Worm (Caenorhabditis elegans): ENCODE data around the gene str-30.

str-30 gene

ce11 chrV:3759419-3759915, 34.6 kb downstream of the str-30 start, which contains the start of gene chk-1:
Gene chk-1, minus strand, starts transcription at chrV:3759469.
- peak; percentile 38 for TF ChIP-seq cog-1 (tag; optimal IDR thresholded peaks at IDR 0.05)
- TF ChIP-seq tab-1 (GFP tag; IDR thresholded peaks at IDR 0.05), result no peak
- TF ChIP-seq T22C8.4 (GFP tag; IDR thresholded peaks at IDR 0.05), result no peak
- TF ChIP-seq flt-1 (GFP tag; IDR thresholded peaks at IDR 0.05), result no peak
- no peak for TF ChIP-seq med-1 (GFP tag; optimal IDR thresholded peaks at IDR 0.05; ENCODE audit: insufficient read depth)
- TF ChIP-seq ztf-23 (GFP tag; IDR thresholded peaks at IDR 0.05), result no peak
- TF ChIP-seq klf-2 (GFP tag; conservative IDR thresholded peaks at IDR 0.05), result no peak
- TF ChIP-seq ztf-29 (GFP tag; IDR thresholded peaks at IDR 0.05), result no peak

ce11 chrV:3760839-3761238, 36.0 kb downstream of the str-30 start, which contains the start of gene oac-55:
Gene oac-55, plus strand, starts transcription at chrV:3761139.
- TF ChIP-seq med-1 (GFP tag; optimal IDR thresholded peaks at IDR 0.05; ENCODE audit: insufficient read depth) (no peak), ztf-29 (GFP tag; IDR thresholded peaks at IDR 0.05) (no peak), cog-1 (tag; optimal IDR thresholded peaks at IDR 0.05) (no peak), ztf-23 (GFP tag; IDR thresholded peaks at IDR 0.05) (no peak), flt-1 (GFP tag; IDR thresholded peaks at IDR 0.05) (no peak), ref-1 (GFP tag; conservative IDR thresholded peaks at IDR 0.05) (no peak), T22C8.4 (GFP tag; IDR thresholded peaks at IDR 0.05) (no peak), tab-1 (GFP tag; IDR thresholded peaks at IDR 0.05) (no peak)

ce11 chrV:3761829-3762228, 37.0 kb downstream of the str-30 start:
- TF ChIP-seq flt-1 (GFP tag; IDR thresholded peaks at IDR 0.05) (no peak), ref-1 (GFP tag; conservative IDR thresholded peaks at IDR 0.05) (no peak), klf-2 (GFP tag; conservative IDR thresholded peaks at IDR 0.05) (no peak), T22C8.4 (GFP tag; IDR thresholded peaks at IDR 0.05) (no peak), cog-1 (tag; optimal IDR thresholded peaks at IDR 0.05) (no peak), med-1 (GFP tag; optimal IDR thresholded peaks at IDR 0.05; ENCODE audit: insufficient read depth) (no peak), ztf-29 (GFP tag; IDR thresholded peaks at IDR 0.05) (no peak), tab-1 (GFP tag; IDR thresholded peaks at IDR 0.05) (no peak), ztf-23 (GFP tag; IDR thresholded peaks at IDR 0.05) (no peak)

DNA sequence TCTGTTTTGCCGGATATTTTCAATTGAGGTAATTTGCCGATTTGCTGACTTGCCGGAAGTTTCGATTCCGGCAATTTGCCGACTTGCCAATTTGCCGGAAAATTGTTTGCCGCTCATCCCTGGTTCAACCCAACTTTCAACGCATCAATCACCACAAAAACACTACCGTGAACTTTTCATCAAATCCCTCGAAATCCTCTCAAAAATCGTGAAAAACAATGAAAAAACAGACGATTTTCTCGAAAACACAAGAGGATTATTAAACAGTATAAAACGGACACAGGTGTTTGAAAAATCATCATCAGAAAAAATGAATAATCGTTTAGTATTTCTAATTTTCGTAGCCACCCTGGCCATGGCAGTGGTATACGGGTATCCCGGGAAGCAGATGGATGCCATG, 42.0 kb downstream of the str-30 start, which contains the start of gene Y39H10A.1:
Y39H10A.1 (plus strand) TSS at position 301 of the 400 bp plus-strand sequence.
- TF ChIP-seq tab-1 (GFP tag; IDR thresholded peaks at IDR 0.05), result no peak
- TF ChIP-seq klf-2 (GFP tag; conservative IDR thresholded peaks at IDR 0.05), result no peak
- TF ChIP-seq ref-1 (GFP tag; conservative IDR thresholded peaks at IDR 0.05), result no peak
- no peak for TF ChIP-seq ztf-23 (GFP tag; IDR thresholded peaks at IDR 0.05)
- TF ChIP-seq med-1 (GFP tag; optimal IDR thresholded peaks at IDR 0.05; ENCODE audit: insufficient read depth), result no peak
- no peak for TF ChIP-seq T22C8.4 (GFP tag; IDR thresholded peaks at IDR 0.05)
- TF ChIP-seq flt-1 (GFP tag; IDR thresholded peaks at IDR 0.05), result no peak
- TF ChIP-seq ztf-29 (GFP tag; IDR thresholded peaks at IDR 0.05), result no peak

- TF ChIP-seq ztf-29 (GFP tag; IDR thresholded peaks at IDR 0.05) (no peak), flt-1 (GFP tag; IDR thresholded peaks at IDR 0.05) (no peak), klf-2 (GFP tag; conservative IDR thresholded peaks at IDR 0.05) (no peak)
Measured at ce11 chrV:3768270-3768669, 43.4 kb downstream of the str-30 start, which contains the start of gene R08E5.4. Gene R08E5.4, plus strand, starts transcription at chrV:3768570.

- TF ChIP-seq klf-2 (GFP tag; conservative IDR thresholded peaks at IDR 0.05) (no peak), cog-1 (tag; optimal IDR thresholded peaks at IDR 0.05) (no peak), ztf-23 (GFP tag; IDR thresholded peaks at IDR 0.05) (no peak), flt-1 (GFP tag; IDR thresholded peaks at IDR 0.05) (no peak), T22C8.4 (GFP tag; IDR thresholded peaks at IDR 0.05) (no peak), med-1 (GFP tag; optimal IDR thresholded peaks at IDR 0.05; ENCODE audit: insufficient read depth) (no peak), ztf-29 (GFP tag; IDR thresholded peaks at IDR 0.05) (no peak), ref-1 (GFP tag; conservative IDR thresholded peaks at IDR 0.05) (no peak), tab-1 (GFP tag; IDR thresholded peaks at IDR 0.05) (no peak)
Measured at ce11 chrV:3771437-3772256, 46.8 kb downstream of the str-30 start, which contains the start of the genes R08E5.1 and rips-1. Gene R08E5.1, minus strand, starts transcription at chrV:3771518. Gene rips-1, plus strand, starts transcription at chrV:3772021.

- TF ChIP-seq med-1 (GFP tag; optimal IDR thresholded peaks at IDR 0.05; ENCODE audit: insufficient read depth) (no peak), cog-1 (tag; optimal IDR thresholded peaks at IDR 0.05) (no peak), ref-1 (GFP tag; conservative IDR thresholded peaks at IDR 0.05) (no peak), ztf-23 (GFP tag; IDR thresholded peaks at IDR 0.05) (no peak), flt-1 (GFP tag; IDR thresholded peaks at IDR 0.05) (no peak), ztf-29 (GFP tag; IDR thresholded peaks at IDR 0.05) (no peak), tab-1 (GFP tag; IDR thresholded peaks at IDR 0.05) (no peak), T22C8.4 (GFP tag; IDR thresholded peaks at IDR 0.05) (no peak), klf-2 (GFP tag; conservative IDR thresholded peaks at IDR 0.05) (no peak)
Measured at ce11 chrV:3773618-3774017, 48.7 kb downstream of the str-30 start.

DNA sequence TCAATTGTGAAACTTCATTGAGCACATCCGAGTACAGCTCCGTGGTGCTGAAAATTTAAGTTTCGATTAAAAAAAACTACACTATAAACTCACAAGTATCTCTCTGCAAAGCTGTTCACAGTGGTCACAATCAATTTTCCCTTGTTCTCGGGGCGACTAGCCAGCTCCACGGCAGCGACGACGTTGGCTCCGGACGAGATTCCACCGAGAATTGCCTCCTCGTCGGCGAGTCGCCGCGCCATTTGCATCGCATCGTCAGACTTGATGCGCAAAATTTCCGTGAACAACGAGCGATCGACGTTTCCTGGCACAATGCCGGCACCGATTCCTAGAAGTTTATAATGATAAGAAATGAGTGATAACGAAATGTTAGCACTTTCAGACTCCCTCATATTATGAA, 49.8 kb downstream of the str-30 start:
- TF ChIP-seq ref-1 (GFP tag; conservative IDR thresholded peaks at IDR 0.05) (no peak), cog-1 (tag; optimal IDR thresholded peaks at IDR 0.05) (no peak), med-1 (GFP tag; optimal IDR thresholded peaks at IDR 0.05; ENCODE audit: insufficient read depth) (no peak), klf-2 (GFP tag; conservative IDR thresholded peaks at IDR 0.05) (no peak), ztf-29 (GFP tag; IDR thresholded peaks at IDR 0.05) (no peak), flt-1 (GFP tag; IDR thresholded peaks at IDR 0.05) (no peak), T22C8.4 (GFP tag; IDR thresholded peaks at IDR 0.05) (no peak), ztf-23 (GFP tag; IDR thresholded peaks at IDR 0.05) (no peak), tab-1 (GFP tag; IDR thresholded peaks at IDR 0.05) (no peak)

DNA sequence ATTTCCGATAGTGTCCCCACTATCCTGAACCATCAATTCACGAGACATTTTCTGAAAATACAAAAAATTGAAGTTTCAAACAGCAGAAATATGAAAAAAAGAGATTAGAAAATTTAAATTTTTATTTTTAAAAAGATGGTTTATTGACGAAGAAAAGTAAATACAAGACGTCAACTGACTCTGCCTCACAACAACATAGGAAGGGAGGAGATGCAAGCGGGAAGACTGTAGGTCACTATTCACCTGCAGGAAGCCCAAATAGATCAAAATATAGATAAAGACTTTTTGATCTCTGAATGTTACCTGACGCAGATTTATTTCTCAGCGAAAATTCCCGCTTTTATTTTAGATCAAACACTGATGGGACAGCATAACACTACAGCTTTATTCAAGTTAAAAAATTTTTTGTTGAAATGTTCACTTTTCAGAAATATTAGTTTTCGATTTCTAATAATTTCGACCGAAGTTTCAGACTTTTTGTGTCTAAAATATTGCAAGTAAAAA, 51.3 kb downstream of the str-30 start, which contains the start of gene cysl-3:
cysl-3 (minus strand) TSS at position 51 of the 504 bp plus-strand sequence.
- TF ChIP-seq ztf-29 (GFP tag; IDR thresholded peaks at IDR 0.05) (no peak), T22C8.4 (GFP tag; IDR thresholded peaks at IDR 0.05) (no peak), ref-1 (GFP tag; conservative IDR thresholded peaks at IDR 0.05) (no peak)
